Fruit fly (Drosophila melanogaster) whole organism, pupa: Measurements from ENCODE around the gene CG7252.

Source experiments
- CG12605 ChIP-seq: fragments of 200-800 bp; sonication (Bioruptor generic); IDR thresholded peaks from 2 replicates; pipeline ENCODE4 v1.3.6; 2022; ENCODE audit warnings: missing biosample characterization, missing genetic modification characterization
- CG34367 ChIP-seq: fragments of 200-800 bp; sonication (Bioruptor generic); optimal IDR thresholded peaks from 2 replicates; lab custom pipeline; 2018; ENCODE audit warnings: missing biosample characterization, mild to moderate bottlenecking, missing genetic modification characterization
- CG4496 ChIP-seq: fragments of 200-800 bp; sonication (Bioruptor generic); IDR thresholded peaks from 3 replicates; pipeline ENCODE4 v1.3.6; 2022; ENCODE audit warnings: missing biosample characterization, missing genetic modification characterization
- CG9948 ChIP-seq: fragments of 200-800 bp; sonication (Bioruptor generic); optimal IDR thresholded peaks from 2 replicates; lab custom pipeline; 2018; ENCODE audit warnings: missing biosample characterization, mild to moderate bottlenecking, missing genetic modification characterization, moderate library complexity
- D1 ChIP-seq: fragments of 200-800 bp; sonication (Bioruptor generic); optimal IDR thresholded peaks from 2 replicates; lab custom pipeline; 2018; ENCODE audit warnings: missing biosample characterization, mild to moderate bottlenecking, missing genetic modification characterization, moderate library complexity
- Pif1B ChIP-seq: fragments of 200-800 bp; sonication (Bioruptor generic); optimal IDR thresholded peaks from 3 replicates; lab custom pipeline; 2016; ENCODE audit warnings: missing biosample characterization, missing genetic modification characterization
- Snoo ChIP-seq: fragments of 200-800 bp; sonication (Bioruptor generic); optimal IDR thresholded peaks from 3 replicates; lab custom pipeline; 2017; ENCODE audit warnings: missing biosample characterization, mild to moderate bottlenecking, missing genetic modification characterization, inconsistent platforms
- gl ChIP-seq: fragments of 200-800 bp; sonication (Bioruptor generic); optimal IDR thresholded peaks from 2 replicates; lab custom pipeline; 2018; ENCODE audit warnings: missing biosample characterization, mild to moderate bottlenecking, missing genetic modification characterization

DNA sequence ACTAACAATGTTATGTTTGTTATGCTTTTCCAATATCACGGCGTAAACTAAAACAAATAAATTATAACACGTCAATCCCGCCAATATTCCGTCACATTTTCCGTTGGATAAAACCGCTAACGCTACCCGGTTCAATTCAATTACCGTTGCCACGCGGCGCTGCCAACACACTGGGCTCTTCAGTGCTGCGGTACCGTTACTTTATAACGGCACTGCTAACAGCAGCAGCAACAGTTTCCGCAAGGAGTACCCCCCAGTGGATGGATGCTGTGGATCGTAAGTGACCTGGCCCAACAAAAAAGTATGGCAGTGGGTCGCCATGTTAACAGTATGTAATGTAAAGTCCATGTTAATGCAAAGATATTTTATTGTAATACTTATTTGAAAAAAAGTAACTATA is 8.8 kb upstream of the CG7252 start, which contains the start of gene CG44837:
- TF ChIP-seq CG4496 (GFP tag; lab: Robert Waterston, UW) (no peak), CG9948 (tag; lab: Kevin White, UChicago) (no peak), gl (tag; lab: Kevin White, UChicago) (no peak), CG34367 (tag; lab: Kevin White, UChicago) (no peak), Pif1B (no peak), CG12605 (no peak), D1 (tag; lab: Kevin White, UChicago) (no peak), Snoo (no peak)
